Fruit fly (Drosophila melanogaster) whole organism, prepupa: ENCODE measurements around the gene Glut3.

ENCODE experiments used
- CG11902 ChIP-seq: fragments of 200-800 bp; sonication (Bioruptor generic); optimal IDR thresholded peaks from 3 replicates; lab custom pipeline; 2016; ENCODE audit warnings: missing biosample characterization, missing genetic modification characterization
- CG31627 ChIP-seq: fragments of 200-800 bp; sonication (Bioruptor generic); optimal IDR thresholded peaks from 3 replicates; lab custom pipeline; 2016; ENCODE audit warnings: missing biosample characterization, missing genetic modification characterization
- Hr38 ChIP-seq: sonication (Bioruptor generic); optimal IDR thresholded peaks from 2 replicates; lab custom pipeline; 2016; ENCODE audit warnings: missing biosample characterization, missing genetic modification characterization
- Hr39 ChIP-seq: fragments of 200-800 bp; sonication (Bioruptor generic); optimal IDR thresholded peaks from 2 replicates; lab custom pipeline; 2016; ENCODE audit warnings: missing biosample characterization, missing genetic modification characterization
- Sox14 ChIP-seq: fragments of 200-800 bp; sonication (Bioruptor generic); optimal IDR thresholded peaks from 3 replicates; lab custom pipeline; 2016; ENCODE audit warnings: missing biosample characterization, missing genetic modification characterization
- achi ChIP-seq: fragments of 200-800 bp; sonication (Bioruptor generic); optimal IDR thresholded peaks from 3 replicates; lab custom pipeline; 2016; ENCODE audit warnings: missing biosample characterization, missing genetic modification characterization
- dsx ChIP-seq: fragments of 200-800 bp; optimal IDR thresholded peaks from 3 replicates; lab custom pipeline; 2019; ENCODE audit warnings: missing biosample characterization, mild to moderate bottlenecking, missing genetic modification characterization, moderate library complexity; ENCODE audit not compliant: poor library complexity, severe bottlenecking

DNA sequence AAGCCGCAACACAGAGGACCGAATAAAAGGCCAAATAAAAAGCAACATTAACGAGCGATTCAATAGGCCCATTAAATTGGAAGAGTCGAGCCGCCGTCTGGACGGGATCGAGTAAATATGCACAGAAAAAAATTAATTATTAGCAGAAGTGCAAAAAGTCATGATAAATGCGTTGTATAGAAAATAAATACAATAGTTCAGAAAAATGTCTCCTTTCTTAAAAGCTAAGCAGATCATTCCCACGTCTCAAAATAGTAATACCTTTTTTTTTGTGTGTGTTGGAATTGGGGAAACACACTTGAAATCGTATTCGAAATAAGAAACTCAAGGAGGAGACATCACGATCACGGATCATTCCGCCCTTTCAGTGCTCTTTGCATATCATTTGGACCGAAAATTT, 18.7 kb upstream of the Glut3 start:
- peak; percentile 35 for TF ChIP-seq Hr39 (GFP tag; lab: Kevin White, UChicago)
- no peak for TF ChIP-seq Hr38 (GFP tag; lab: Kevin White, UChicago)
- TF ChIP-seq CG31627 (GFP tag; lab: Kevin White, UChicago), result peak; percentile 32
- TF ChIP-seq achi (GFP tag; lab: Kevin White, UChicago), result no peak
- TF ChIP-seq CG11902 (GFP tag; lab: Kevin White, UChicago), result peak; percentile 45
- TF ChIP-seq dsx (GFP tag; lab: Kevin White, UChicago), result no peak
- TF ChIP-seq Sox14, result no peak
